Worm (Caenorhabditis elegans) whole organism, young adult: ENCODE data around the gene ZK616.1.

ENCODE experiments used
- F22D6.2 ChIP-seq: sonication (generic microtip); optimal IDR thresholded peaks from 2 replicates; lab custom pipeline; 2016; ENCODE audit warnings: mild to moderate bottlenecking, missing genetic modification characterization, missing compliant biosample characterization
- Y56A3A.18 ChIP-seq: fragments of 200-800 bp; sonication (Bioruptor generic); IDR thresholded peaks from 2 replicates; pipeline ENCODE4 v1.3.6; 2022; ENCODE audit warnings: missing genetic modification reagents, missing genetic modification characterization, missing compliant biosample characterization
- Y79H2A.3 ChIP-seq: fragments of 200-800 bp; sonication (Bioruptor generic); conservative IDR thresholded peaks from 2 replicates; pipeline ENCODE4 v1.3.6; 2022; ENCODE audit warnings: missing genetic modification reagents, missing genetic modification characterization, missing compliant biosample characterization
- attf-3 ChIP-seq: fragments of 200-800 bp; sonication (Bioruptor generic); conservative IDR thresholded peaks from 2 replicates; pipeline ENCODE4 v1.3.6; 2022; ENCODE audit warnings: missing genetic modification reagents, missing genetic modification characterization, missing compliant biosample characterization
- attf-6 ChIP-seq: fragments of 200-800 bp; sonication (Bioruptor generic); IDR thresholded peaks from 2 replicates; pipeline ENCODE4 v1.3.6; 2022; ENCODE audit warnings: missing genetic modification reagents, missing genetic modification characterization, missing compliant biosample characterization
- bed-2 ChIP-seq: fragments of 200-800 bp; sonication (Bioruptor generic); IDR thresholded peaks from 2 replicates; pipeline ENCODE4 v1.3.6; 2022; ENCODE audit warnings: missing genetic modification reagents, missing genetic modification characterization, missing compliant biosample characterization
- nfya-1 ChIP-seq: sonication (generic microtip); optimal IDR thresholded peaks from 2 replicates; lab custom pipeline; 2017; ENCODE audit warnings: antibody characterized with exemption, missing compliant biosample characterization, missing genetic modification characterization, borderline replicate concordance; ENCODE audit not compliant: insufficient read depth
- rcor-1 ChIP-seq: fragments of 200-800 bp; sonication (Bioruptor generic); IDR thresholded peaks from 2 replicates; pipeline ENCODE4 v1.3.6; 2022; ENCODE audit warnings: missing genetic modification reagents, missing genetic modification characterization, missing compliant biosample characterization
- ztf-3 ChIP-seq: fragments of 200-800 bp; sonication (Bioruptor generic); optimal IDR thresholded peaks from 2 replicates; lab custom pipeline; 2018; ENCODE audit warnings: mild to moderate bottlenecking, missing genetic modification characterization, missing compliant biosample characterization

- no peak for TF ChIP-seq bed-2 (GFP tag; lab: Robert Waterston, UW)
- no peak for TF ChIP-seq attf-3 (GFP tag; lab: Robert Waterston, UW)
- no peak for TF ChIP-seq attf-6
- no peak for TF ChIP-seq ztf-3
- no peak for TF ChIP-seq rcor-1
- TF ChIP-seq Y79H2A.3 (GFP tag; lab: Robert Waterston, UW) = no peak
- no peak for TF ChIP-seq Y56A3A.18 (GFP tag; lab: Robert Waterston, UW)
- no peak for TF ChIP-seq F22D6.2 (tag; lab: Kevin White, UChicago)
- TF ChIP-seq nfya-1 = no peak
These were observed 12.1 kb upstream of the ZK616.1 start, which contains the start of gene elo-6 for ce11 chrIV:5388477-5389065.
